Worm (Caenorhabditis elegans) whole organism, L3 larva: ENCODE results near the gene mnk-1.

Source experiments
- ZK546.5 ChIP-seq: sonication (generic microtip); optimal IDR thresholded peaks from 2 replicates; lab custom pipeline; 2017; ENCODE audit warnings: missing biosample characterization, missing genetic modification characterization
- ama-1 ChIP-seq: fragments of 150-350 bp; optimal IDR thresholded peaks from 2 replicates; lab custom pipeline; 2018
- ceh-16 ChIP-seq: sonication (generic microtip); optimal IDR thresholded peaks from 2 replicates; lab custom pipeline; 2017; ENCODE audit warnings: missing biosample characterization, missing genetic modification characterization
- egl-27 ChIP-seq: sonication (generic microtip); optimal IDR thresholded peaks from 4 replicates; lab custom pipeline; 2017; ENCODE audit warnings: missing biosample characterization, missing genetic modification reagents, missing genetic modification characterization

DNA sequence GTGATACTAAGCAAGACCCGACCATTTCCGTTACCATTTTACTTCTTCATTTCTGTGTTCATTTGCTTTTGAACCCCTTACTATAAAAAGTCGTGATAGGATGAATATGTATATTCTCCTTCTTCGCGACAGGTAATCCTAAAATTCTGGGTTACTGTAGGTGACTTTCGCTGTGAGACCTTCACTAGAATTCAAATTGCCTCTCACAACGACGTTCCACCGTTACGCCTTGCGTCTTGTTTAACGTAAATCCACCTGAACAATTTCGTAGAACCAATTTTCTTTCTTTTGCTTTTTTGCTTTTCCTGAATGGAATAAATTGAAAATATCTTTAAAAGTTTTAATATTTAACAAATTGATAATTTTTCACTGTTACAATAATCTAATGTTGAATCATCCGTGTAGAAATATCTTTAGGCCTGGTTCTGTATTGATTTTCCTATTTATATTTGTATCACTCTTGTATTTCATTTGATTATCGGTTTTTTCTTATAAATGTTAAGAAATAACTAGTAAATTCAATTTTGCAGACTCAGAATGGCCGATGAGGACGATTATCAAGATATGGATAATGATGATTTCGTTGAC, 24.1 kb upstream of the mnk-1 start, which contains the start of gene rpb-6:
- TF ChIP-seq egl-27 (tag; lab: Kevin White, UChicago) (no peak), ama-1 (no peak), ceh-16 (tag; lab: Kevin White, UChicago) (no peak), ZK546.5 (no peak)
